Fruit fly (Drosophila melanogaster) whole organism, embryonic: ENCODE data around the gene CG43403.

ENCODE experiments used
- Adf1 ChIP-seq: fragments of 200-800 bp; sonication (Bioruptor generic); IDR thresholded peaks from 2 replicates; pipeline ENCODE4 v1.3.6; 2022; ENCODE audit warnings: missing biosample characterization, missing genetic modification characterization
- Bdp1 ChIP-seq: fragments of 200-800 bp; sonication (Bioruptor generic); optimal IDR thresholded peaks from 3 replicates; lab custom pipeline; 2016; ENCODE audit warnings: missing biosample characterization, missing genetic modification characterization
- Blimp-1 ChIP-seq: fragments of 200-800 bp; sonication (Bioruptor generic); optimal IDR thresholded peaks from 3 replicates; lab custom pipeline; 2018; ENCODE audit warnings: missing biosample characterization, missing genetic modification characterization, mild to moderate bottlenecking, moderate library complexity, missing genetic modification reagents
- C15 ChIP-seq: fragments of 200-800 bp; sonication (Bioruptor generic); IDR thresholded peaks from 3 replicates; pipeline ENCODE4 v1.3.6; 2022; ENCODE audit warnings: missing biosample characterization, missing genetic modification characterization
- CG10366 ChIP-seq: fragments of 200-800 bp; sonication (Bioruptor generic); IDR thresholded peaks from 2 replicates; pipeline ENCODE4 v1.3.6; 2022; ENCODE audit warnings: missing biosample characterization, missing genetic modification characterization
- CG12071 ChIP-seq: fragments of 200-800 bp; sonication (Bioruptor generic); optimal IDR thresholded peaks from 3 replicates; lab custom pipeline; 2018; ENCODE audit warnings: missing biosample characterization, mild to moderate bottlenecking, missing genetic modification characterization
- CG13775 ChIP-seq: fragments of 200-800 bp; sonication (Bioruptor generic); optimal IDR thresholded peaks from 3 replicates; lab custom pipeline; 2017; ENCODE audit warnings: missing biosample characterization, mild to moderate bottlenecking, missing genetic modification characterization
- CG14710 ChIP-seq: fragments of 200-800 bp; sonication (Bioruptor generic); optimal IDR thresholded peaks from 3 replicates; lab custom pipeline; 2019; ENCODE audit warnings: missing biosample characterization, mild to moderate bottlenecking, missing genetic modification characterization, moderate library complexity
- CG1529 ChIP-seq: fragments of 200-800 bp; sonication (Bioruptor generic); optimal IDR thresholded peaks from 3 replicates; lab custom pipeline; 2018; ENCODE audit warnings: missing biosample characterization, missing genetic modification characterization
- CG18619 ChIP-seq: fragments of 200-800 bp; sonication (Bioruptor generic); optimal IDR thresholded peaks from 3 replicates; lab custom pipeline; 2017; ENCODE audit warnings: missing biosample characterization, mild to moderate bottlenecking, missing genetic modification characterization
- CG3065 ChIP-seq: fragments of 200-800 bp; sonication (Bioruptor generic); optimal IDR thresholded peaks from 2 replicates; lab custom pipeline; 2016; ENCODE audit warnings: missing biosample characterization, missing genetic modification characterization
- CG31388 ChIP-seq: fragments of 200-800 bp; sonication (Bioruptor generic); optimal IDR thresholded peaks from 2 replicates; lab custom pipeline; 2016; ENCODE audit warnings: missing biosample characterization, missing genetic modification characterization
- CG33213 ChIP-seq: fragments of 200-800 bp; sonication (Bioruptor generic); optimal IDR thresholded peaks from 3 replicates; lab custom pipeline; 2016; ENCODE audit warnings: missing biosample characterization, missing genetic modification characterization
- CG3726 ChIP-seq: fragments of 200-800 bp; sonication (Bioruptor generic); IDR thresholded peaks from 3 replicates; pipeline ENCODE4, ENCODE4 v1.3.6; 2022; ENCODE audit warnings: missing biosample characterization, missing genetic modification characterization
- CG6765 ChIP-seq: fragments of 200-800 bp; sonication (Bioruptor generic); optimal IDR thresholded peaks from 3 replicates; lab custom pipeline; 2017; ENCODE audit warnings: missing biosample characterization, mild to moderate bottlenecking, missing genetic modification characterization
- CG6813 ChIP-seq: fragments of 200-800 bp; sonication (Bioruptor generic); optimal IDR thresholded peaks from 2 replicates; lab custom pipeline; 2017; ENCODE audit warnings: missing biosample characterization, missing genetic modification characterization, mild to moderate bottlenecking, moderate library complexity, missing genetic modification reagents
- CG7556 ChIP-seq: fragments of 200-800 bp; sonication (Bioruptor generic); optimal IDR thresholded peaks from 2 replicates; lab custom pipeline; 2017; ENCODE audit warnings: missing biosample characterization, mild to moderate bottlenecking, missing genetic modification characterization
- CG7786 ChIP-seq: fragments of 200-800 bp; sonication (Bioruptor generic); optimal IDR thresholded peaks from 2 replicates; lab custom pipeline; 2016; ENCODE audit warnings: missing biosample characterization, missing genetic modification characterization
- Doc2 ChIP-seq: fragments of 200-800 bp; sonication (Bioruptor generic); IDR thresholded peaks from 2 replicates; pipeline ENCODE4 v1.3.6; 2022; ENCODE audit warnings: missing biosample characterization, missing genetic modification characterization
- Ets97D ChIP-seq: fragments of 200-800 bp; sonication (Bioruptor generic); optimal IDR thresholded peaks from 3 replicates; lab custom pipeline; 2016; ENCODE audit warnings: missing biosample characterization, missing genetic modification characterization
- HHEX ChIP-seq: fragments of 200-800 bp; sonication (Bioruptor generic); optimal IDR thresholded peaks from 3 replicates; lab custom pipeline; 2017; ENCODE audit warnings: missing biosample characterization, mild to moderate bottlenecking, missing genetic modification characterization, missing genetic modification reagents
- MTF-1 ChIP-seq: fragments of 200-800 bp; sonication (Bioruptor generic); optimal IDR thresholded peaks from 2 replicates; lab custom pipeline; 2018; ENCODE audit warnings: missing biosample characterization, mild to moderate bottlenecking, missing genetic modification characterization, borderline replicate concordance
- Myb ChIP-seq: fragments of 200-800 bp; sonication (Bioruptor generic); optimal IDR thresholded peaks from 2 replicates; lab custom pipeline; 2016; ENCODE audit warnings: missing biosample characterization, missing genetic modification characterization
- Nf-YB ChIP-seq: fragments of 200-800 bp; sonication (Bioruptor generic); optimal IDR thresholded peaks from 3 replicates; lab custom pipeline; 2019; ENCODE audit warnings: missing biosample characterization, mild to moderate bottlenecking, missing genetic modification characterization, moderate library complexity
- Ptx1 ChIP-seq: fragments of 200-800 bp; sonication (Bioruptor generic); IDR thresholded peaks from 2 replicates; pipeline ENCODE4 v1.3.6; 2022; ENCODE audit warnings: missing biosample characterization, missing genetic modification characterization
- Side ChIP-seq: fragments of 200-800 bp; sonication (Bioruptor generic); optimal IDR thresholded peaks from 2 replicates; lab custom pipeline; 2016; ENCODE audit warnings: missing biosample characterization, missing genetic modification characterization
- ac ChIP-seq: fragments of 200-800 bp; sonication (Bioruptor generic); optimal IDR thresholded peaks from 3 replicates; lab custom pipeline; 2017; ENCODE audit warnings: missing biosample characterization, mild to moderate bottlenecking, missing genetic modification characterization
- amos ChIP-seq: fragments of 200-800 bp; sonication (Bioruptor generic); IDR thresholded peaks from 2 replicates; pipeline ENCODE4 v1.3.6; 2022; ENCODE audit warnings: missing biosample characterization, missing genetic modification characterization; ENCODE audit not compliant: partially characterized antibody
- cad ChIP-seq: fragments of >200 bp; optimal IDR thresholded peaks from 2 replicates; lab custom pipeline; 2017; ENCODE audit warnings: missing biosample characterization, missing genetic modification characterization
- cato ChIP-seq: fragments of 200-800 bp; sonication (Bioruptor generic); optimal IDR thresholded peaks from 2 replicates; lab custom pipeline; 2016; ENCODE audit warnings: missing biosample characterization, missing genetic modification characterization, borderline replicate concordance
- corto ChIP-seq: fragments of 200-800 bp; sonication (Bioruptor generic); optimal IDR thresholded peaks from 2 replicates; lab custom pipeline; 2016; ENCODE audit warnings: missing biosample characterization, mild to moderate bottlenecking, missing genetic modification characterization, moderate library complexity
- crol ChIP-seq: fragments of 200-800 bp; sonication (Bioruptor generic); IDR thresholded peaks from 2 replicates; pipeline ENCODE4 v1.3.6; 2022; ENCODE audit warnings: missing biosample characterization, missing genetic modification characterization
- gce ChIP-seq: fragments of 200-800 bp; sonication (Bioruptor generic); IDR thresholded peaks from 3 replicates; pipeline ENCODE4 v1.3.6; 2022; ENCODE audit warnings: missing biosample characterization, missing genetic modification characterization
- grau ChIP-seq: fragments of 200-800 bp; optimal IDR thresholded peaks from 3 replicates; lab custom pipeline; 2019; ENCODE audit warnings: missing biosample characterization, mild to moderate bottlenecking, missing genetic modification characterization, moderate library complexity
- klu ChIP-seq: fragments of 200-800 bp; sonication (Bioruptor generic); IDR thresholded peaks from 2 replicates; pipeline ENCODE4 v1.3.6; 2022; ENCODE audit warnings: missing biosample characterization, missing genetic modification characterization
- mld ChIP-seq: fragments of 200-800 bp; sonication (Bioruptor generic); IDR thresholded peaks from 3 replicates; pipeline ENCODE4 v1.3.6; 2022; ENCODE audit warnings: missing biosample characterization, missing genetic modification characterization; ENCODE audit not compliant: partially characterized antibody
- sens-2 ChIP-seq: fragments of 200-800 bp; sonication (Bioruptor generic); IDR thresholded peaks from 2 replicates; pipeline ENCODE4 v1.3.6; 2022; ENCODE audit warnings: missing biosample characterization, missing genetic modification characterization
- sna ChIP-seq: fragments of 200-800 bp; sonication (Bioruptor generic); IDR thresholded peaks from 2 replicates; pipeline ENCODE4 v1.3.6; 2022; ENCODE audit warnings: missing biosample characterization, missing genetic modification characterization; ENCODE audit not compliant: partially characterized antibody
- stc ChIP-seq: fragments of 200-800 bp; sonication (Bioruptor generic); IDR thresholded peaks from 2 replicates; pipeline ENCODE4 v1.3.6; 2022; ENCODE audit warnings: missing biosample characterization, missing genetic modification characterization
- vnd ChIP-seq: fragments of 200-800 bp; sonication (Bioruptor generic); IDR thresholded peaks from 3 replicates; pipeline ENCODE4 v1.3.6; 2022; ENCODE audit warnings: missing biosample characterization, missing genetic modification characterization; ENCODE audit not compliant: partially characterized antibody
- zen2 ChIP-seq: fragments of 200-800 bp; sonication (Bioruptor generic); IDR thresholded peaks from 3 replicates; pipeline ENCODE4 v1.3.6; 2022; ENCODE audit warnings: missing biosample characterization, missing genetic modification characterization; ENCODE audit not compliant: partially characterized antibody

CG43403 gene

dm6 chr2L:2652314-2652713 is 32.3 kb downstream of the CG43403 start, which contains the start of gene CG33125:
Gene CG33125, minus strand, starts transcription at chr2L:2652414.
- TF ChIP-seq CG1529 (GFP tag; lab: Kevin White, UChicago) (no peak), crol (GFP tag; lab: Robert Waterston, UW) (no peak), corto (no peak), CG7786 (GFP tag; lab: Kevin White, UChicago) (no peak), CG14710 (tag; lab: Kevin White, UChicago) (no peak), grau (tag; lab: Kevin White, UChicago) (no peak), amos (GFP tag; lab: Robert Waterston, UW) (no peak), Side (GFP tag; lab: Kevin White, UChicago) (no peak), Ptx1 (no peak), CG33213 (GFP tag; lab: Kevin White, UChicago) (no peak), Ets97D (no peak), cato (GFP tag; lab: Kevin White, UChicago) (no peak), zen2 (no peak), Adf1 (GFP tag; lab: Robert Waterston, UW) (no peak), Bdp1 (GFP tag; lab: Kevin White, UChicago) (no peak)
- TF ChIP-seq, all 482 proteins: peak for 0

- TF ChIP-seq MTF-1 (GFP tag; lab: Kevin White, UChicago) (no peak), Doc2 (no peak), CG7556 (GFP tag; lab: Kevin White, UChicago) (no peak), Nf-YB (GFP tag; lab: Kevin White, UChicago) (no peak), Blimp-1 (GFP tag; lab: Kevin White, UChicago) (no peak), CG13775 (GFP tag; lab: Kevin White, UChicago) (no peak), ac (GFP tag; lab: Kevin White, UChicago) (no peak), vnd (no peak), sna (no peak), HHEX (no peak), Myb (GFP tag; lab: Kevin White, UChicago) (no peak), gce (GFP tag; lab: Robert Waterston, UW) (no peak), CG3726 (no peak), CG31388 (no peak), CG10366 (GFP tag; lab: Robert Waterston, UW) (no peak), CG12071 (no peak), mld (GFP tag; lab: Robert Waterston, UW) (no peak), klu (GFP tag; lab: Robert Waterston, UW) (no peak), CG6765 (GFP tag; lab: Kevin White, UChicago) (no peak)
These were observed 32.8 kb downstream of the CG43403 start, which contains the start of gene Prosbeta4R1 for dm6 chr2L:2652746-2653145. Gene Prosbeta4R1, plus strand, starts transcription at chr2L:2653046.

- TF ChIP-seq C15 (GFP tag; lab: Robert Waterston, UW) = no peak
- TF ChIP-seq CG31388 = no peak
- TF ChIP-seq sens-2 (GFP tag; lab: Robert Waterston, UW) = no peak
- no peak for TF ChIP-seq cad (GFP tag; lab: Kevin White, UChicago)
- no peak for TF ChIP-seq stc (GFP tag; lab: Robert Waterston, UW)
- TF ChIP-seq CG3065 (GFP tag; lab: Kevin White, UChicago) = no peak
- no peak for TF ChIP-seq CG18619
- TF ChIP-seq CG6813 (GFP tag; lab: Kevin White, UChicago) = no peak
These were observed 33.8 kb downstream of the CG43403 start, which contains the start of gene Or23a for dm6 chr2L:2653749-2654148. Gene Or23a, plus strand, starts transcription at chr2L:2654049.
